Worm (Caenorhabditis elegans) whole organism, young adult: ENCODE data around the gene K10B3.1.

ENCODE experiments used
- B0019.2 ChIP-seq: fragments of 200-800 bp; sonication (Bioruptor generic); conservative IDR thresholded peaks from 2 replicates; pipeline ENCODE4 v1.3.6; 2022; ENCODE audit warnings: missing genetic modification reagents, missing genetic modification characterization, missing compliant biosample characterization
- B0035.1 ChIP-seq: sonication (generic microtip); optimal IDR thresholded peaks from 2 replicates; lab custom pipeline; 2016; ENCODE audit warnings: missing genetic modification characterization, mild to moderate bottlenecking, missing compliant biosample characterization, missing genotype, missing genetic modification reagents
- B0336.3 ChIP-seq: fragments of 200-800 bp; sonication (Bioruptor generic); IDR thresholded peaks from 2 replicates; pipeline ENCODE4 v1.3.6; 2022; ENCODE audit warnings: missing genetic modification characterization, missing compliant biosample characterization
- C17E4.6 ChIP-seq: fragments of 200-800 bp; sonication (Bioruptor generic); IDR thresholded peaks from 2 replicates; pipeline ENCODE4 v1.3.6; 2022; ENCODE audit warnings: missing genetic modification reagents, missing genetic modification characterization, missing compliant biosample characterization
- F37B4.10 ChIP-seq: fragments of 200-800 bp; sonication (Bioruptor generic); IDR thresholded peaks from 2 replicates; pipeline ENCODE4 v1.3.6; 2022; ENCODE audit warnings: missing genetic modification characterization, missing compliant biosample characterization
- F55B11.4 ChIP-seq: sonication (generic microtip); optimal IDR thresholded peaks from 2 replicates; lab custom pipeline; 2016; ENCODE audit warnings: missing compliant biosample characterization, missing genetic modification characterization, borderline replicate concordance; ENCODE audit not compliant: insufficient read depth
- F57C9.4 ChIP-seq: sonication (generic microtip); optimal IDR thresholded peaks from 2 replicates; lab custom pipeline; 2017; ENCODE audit warnings: mild to moderate bottlenecking, missing genetic modification characterization, missing compliant biosample characterization
- Y53G8AR.9 ChIP-seq: fragments of 200-800 bp; sonication (Bioruptor generic); conservative IDR thresholded peaks from 2 replicates; pipeline ENCODE4 v1.3.6; 2022; ENCODE audit warnings: missing genetic modification reagents, missing genetic modification characterization, missing compliant biosample characterization
- Y79H2A.3 ChIP-seq: fragments of 200-800 bp; sonication (Bioruptor generic); conservative IDR thresholded peaks from 2 replicates; pipeline ENCODE4 v1.3.6; 2022; ENCODE audit warnings: missing genetic modification reagents, missing genetic modification characterization, missing compliant biosample characterization
- Y95B8A.8 ChIP-seq: fragments of 200-800 bp; sonication (Bioruptor generic); IDR thresholded peaks from 2 replicates; pipeline ENCODE4 v1.3.6; 2022; ENCODE audit warnings: missing genetic modification reagents, missing genetic modification characterization, missing compliant biosample characterization
- aptf-2 ChIP-seq: fragments of 200-800 bp; sonication (Bioruptor generic); conservative IDR thresholded peaks from 2 replicates; pipeline ENCODE4 v1.3.6; 2022; ENCODE audit warnings: missing genetic modification reagents, missing genetic modification characterization, missing compliant biosample characterization
- athp-1 ChIP-seq: sonication (generic microtip); optimal IDR thresholded peaks from 2 replicates; lab custom pipeline; 2017; ENCODE audit warnings: mild to moderate bottlenecking, missing genetic modification characterization, missing compliant biosample characterization
- attf-6 ChIP-seq: fragments of 200-800 bp; sonication (Bioruptor generic); IDR thresholded peaks from 2 replicates; pipeline ENCODE4 v1.3.6; 2022; ENCODE audit warnings: missing genetic modification reagents, missing genetic modification characterization, missing compliant biosample characterization
- chd-7 ChIP-seq: sonication (generic microtip); optimal IDR thresholded peaks from 2 replicates; lab custom pipeline; 2016; ENCODE audit warnings: mild to moderate bottlenecking, missing genetic modification characterization, moderate library complexity, missing compliant biosample characterization
- dpff-1 ChIP-seq: sonication (generic microtip); optimal IDR thresholded peaks from 2 replicates; lab custom pipeline; 2017; ENCODE audit warnings: mild to moderate bottlenecking, missing genetic modification characterization, missing compliant biosample characterization
- dpl-1 ChIP-seq: fragments of 150-350 bp; optimal IDR thresholded peaks from 2 replicates; lab custom pipeline; 2014; ENCODE audit warnings: missing biosample characterization, missing genetic modification reagents, missing genetic modification characterization
- egl-18 ChIP-seq: fragments of 200-800 bp; sonication (Bioruptor generic); IDR thresholded peaks from 2 replicates; pipeline ENCODE4 v1.3.6; 2022; ENCODE audit warnings: missing genetic modification reagents, missing genetic modification characterization, missing compliant biosample characterization
- egl-44 ChIP-seq: fragments of 200-800 bp; sonication (Bioruptor generic); IDR thresholded peaks from 2 replicates; pipeline ENCODE4 v1.3.6; 2022; ENCODE audit warnings: missing genetic modification reagents, missing genetic modification characterization, missing compliant biosample characterization
- egrh-3 ChIP-seq: fragments of 200-800 bp; sonication (Bioruptor generic); IDR thresholded peaks from 2 replicates; pipeline ENCODE4 v1.3.6; 2022; ENCODE audit warnings: missing genetic modification reagents, missing genetic modification characterization, missing compliant biosample characterization
- ekl-4 ChIP-seq: fragments of 200-800 bp; sonication (Bioruptor generic); IDR thresholded peaks from 2 replicates; pipeline ENCODE4 v1.3.6; 2022; ENCODE audit warnings: missing genetic modification reagents, missing genetic modification characterization, missing compliant biosample characterization
- fkh-3 ChIP-seq: sonication (generic microtip); optimal IDR thresholded peaks from 2 replicates; lab custom pipeline; 2016; ENCODE audit warnings: mild to moderate bottlenecking, missing genetic modification characterization, missing compliant biosample characterization
- gei-17 ChIP-seq: fragments of 200-800 bp; sonication (Bioruptor generic); optimal IDR thresholded peaks from 2 replicates; lab custom pipeline; 2018; ENCODE audit warnings: mild to moderate bottlenecking, missing genetic modification characterization, missing compliant biosample characterization
- hlh-12 ChIP-seq: sonication (generic microtip); optimal IDR thresholded peaks from 2 replicates; lab custom pipeline; 2016; ENCODE audit warnings: missing genetic modification characterization, missing compliant biosample characterization
- hlh-26 ChIP-seq: fragments of 200-800 bp; sonication (Bioruptor generic); conservative IDR thresholded peaks from 2 replicates; pipeline ENCODE4 v1.3.6; 2022; ENCODE audit warnings: missing genetic modification reagents, missing genetic modification characterization, missing compliant biosample characterization
- hmg-1.2 ChIP-seq: fragments of 200-800 bp; sonication (Bioruptor generic); IDR thresholded peaks from 2 replicates; pipeline ENCODE4 v1.3.6; 2022; ENCODE audit warnings: missing genetic modification reagents, missing genetic modification characterization, missing compliant biosample characterization
- lin-26 ChIP-seq: fragments of 200-800 bp; sonication (Bioruptor generic); IDR thresholded peaks from 2 replicates; pipeline ENCODE4 v1.3.6; 2022; ENCODE audit warnings: missing genetic modification reagents, missing genetic modification characterization, missing compliant biosample characterization
- lin-35 ChIP-seq, 3 experiments: fragments of 150-350 bp in 2 of 3; sonication (generic microtip) in 1 of 3; optimal IDR thresholded peaks; 2 replicates each; lab custom pipeline; 2014 to 2018; ENCODE audit warnings: missing biosample characterization in 3 of 3, missing genetic modification characterization in 3 of 3, missing genetic modification reagents in 3 of 3
- lsl-1 ChIP-seq: fragments of 200-800 bp; sonication (Bioruptor generic); optimal IDR thresholded peaks from 2 replicates; lab custom pipeline; 2018; ENCODE audit warnings: mild to moderate bottlenecking, missing genetic modification characterization, moderate library complexity, missing compliant biosample characterization
- lsy-27 ChIP-seq: sonication (generic microtip); optimal IDR thresholded peaks from 2 replicates; lab custom pipeline; 2017; ENCODE audit warnings: missing genetic modification characterization, mild to moderate bottlenecking, missing compliant biosample characterization, antibody characterized with exemption, missing genotype, borderline replicate concordance; ENCODE audit not compliant: insufficient read depth
- madf-10 ChIP-seq: sonication (generic microtip); optimal IDR thresholded peaks from 2 replicates; lab custom pipeline; 2016; ENCODE audit warnings: mild to moderate bottlenecking, missing genetic modification characterization, missing compliant biosample characterization
- mxl-1 ChIP-seq: sonication (generic microtip); optimal IDR thresholded peaks from 2 replicates; lab custom pipeline; 2016; ENCODE audit warnings: missing genetic modification characterization, missing compliant biosample characterization
- nfya-2 ChIP-seq: fragments of 200-800 bp; sonication (Bioruptor generic); IDR thresholded peaks from 2 replicates; pipeline ENCODE4 v1.3.6; 2022; ENCODE audit warnings: missing genetic modification reagents, missing genetic modification characterization, missing compliant biosample characterization
- nfyb-1 ChIP-seq: fragments of 200-800 bp; sonication (Bioruptor generic); IDR thresholded peaks from 2 replicates; pipeline ENCODE4 v1.3.6; 2022; ENCODE audit warnings: missing genetic modification reagents, missing genetic modification characterization, missing compliant biosample characterization
- nhr-179 ChIP-seq: sonication (generic microtip); optimal IDR thresholded peaks from 2 replicates; lab custom pipeline; 2016; ENCODE audit warnings: mild to moderate bottlenecking, missing genetic modification characterization, missing compliant biosample characterization
- pha-4 ChIP-seq: fragments of 150-350 bp; sonication (generic microtip); optimal IDR thresholded peaks from 2 replicates; lab custom pipeline; 2014; ENCODE audit warnings: missing biosample characterization, missing genetic modification reagents, missing genetic modification characterization
- repo-1 ChIP-seq: sonication (generic microtip); optimal IDR thresholded peaks from 2 replicates; lab custom pipeline; 2017; ENCODE audit warnings: mild to moderate bottlenecking, missing genetic modification characterization, missing compliant biosample characterization
- sdz-38 ChIP-seq: sonication (generic microtip); optimal IDR thresholded peaks from 2 replicates; lab custom pipeline; 2016; ENCODE audit warnings: missing genotype, missing genetic modification characterization, missing compliant biosample characterization
- snpc-1.1 ChIP-seq: sonication (generic microtip); optimal IDR thresholded peaks from 2 replicates; lab custom pipeline; 2017; ENCODE audit warnings: missing genetic modification characterization, mild to moderate bottlenecking, missing compliant biosample characterization, antibody characterized with exemption, moderate library complexity, missing genotype, missing genetic modification reagents; ENCODE audit not compliant: insufficient read depth
- snpc-1.3 ChIP-seq: sonication (generic microtip); optimal IDR thresholded peaks from 2 replicates; lab custom pipeline; 2017; ENCODE audit warnings: missing genetic modification characterization, mild to moderate bottlenecking, missing compliant biosample characterization, antibody characterized with exemption, moderate library complexity, missing genotype, missing genetic modification reagents; ENCODE audit not compliant: insufficient read depth
- snpc-3.4 ChIP-seq: sonication (generic microtip); optimal IDR thresholded peaks from 2 replicates; lab custom pipeline; 2017; ENCODE audit warnings: missing genetic modification characterization, mild to moderate bottlenecking, missing compliant biosample characterization, antibody characterized with exemption, moderate library complexity, missing genotype, missing genetic modification reagents
- somi-1 ChIP-seq: fragments of 200-800 bp; sonication (Bioruptor generic); optimal IDR thresholded peaks from 2 replicates; lab custom pipeline; 2018; ENCODE audit warnings: mild to moderate bottlenecking, missing genetic modification characterization, missing compliant biosample characterization
- unc-130 ChIP-seq: sonication (generic microtip); optimal IDR thresholded peaks from 2 replicates; lab custom pipeline; 2016; ENCODE audit warnings: missing genetic modification reagents, missing genetic modification characterization, missing compliant biosample characterization
- zfh-2 ChIP-seq: fragments of 200-800 bp; sonication (Bioruptor generic); conservative IDR thresholded peaks from 2 replicates; pipeline ENCODE4 v1.3.6; 2022; ENCODE audit warnings: missing genetic modification reagents, missing genetic modification characterization, missing compliant biosample characterization
- ztf-22 ChIP-seq: fragments of 200-800 bp; sonication (Bioruptor generic); optimal IDR thresholded peaks from 2 replicates; lab custom pipeline; 2018; ENCODE audit warnings: mild to moderate bottlenecking, missing genetic modification characterization, moderate library complexity, missing compliant biosample characterization
- ztf-25 ChIP-seq: fragments of 200-800 bp; sonication (Bioruptor generic); IDR thresholded peaks from 2 replicates; pipeline ENCODE4 v1.3.6; 2022; ENCODE audit warnings: missing genetic modification reagents, missing genetic modification characterization, missing compliant biosample characterization
- ztf-6 ChIP-seq: fragments of 200-800 bp; sonication (Bioruptor generic); IDR thresholded peaks from 2 replicates; pipeline ENCODE4 v1.3.6; 2022; ENCODE audit warnings: missing genetic modification reagents, missing genetic modification characterization, missing compliant biosample characterization

The K10B3.1 gene

ce11 chrX:3094304-3094703 is 41.0 kb upstream of the K10B3.1 start, which contains the start of gene wrt-2:
TSS of gene wrt-2 (minus strand) at chrX:3094349.
- TF ChIP-seq sdz-38 (tag; lab: Kevin White, UChicago) (no peak), ekl-4 (no peak), zfh-2 (peak; percentile 60)

DNA sequence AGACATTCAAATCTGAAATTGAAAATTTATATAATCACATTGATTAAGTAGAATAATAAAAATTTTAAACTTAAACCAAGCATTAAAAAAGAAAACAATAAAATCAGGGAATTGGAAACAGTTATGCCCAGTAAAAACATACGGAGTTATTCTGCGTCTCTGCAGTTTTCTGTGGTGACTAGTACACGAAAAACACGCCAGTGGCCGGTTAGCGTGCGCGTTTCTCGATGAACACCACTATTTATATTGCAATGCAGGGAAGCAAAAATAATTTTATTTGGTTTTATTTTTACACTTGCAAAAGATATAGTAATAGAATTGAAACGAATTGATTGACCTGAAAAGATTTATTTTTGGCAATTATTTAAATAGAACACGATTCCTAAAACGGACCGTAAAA is 35.5 kb upstream of the K10B3.1 start, which contains the start of gene sec-3:
sec-3 (minus strand) TSS at position 21 of the 400 bp plus-strand sequence.
- peak; percentile 63 for TF ChIP-seq chd-7 (tag; lab: Kevin White, UChicago)
- TF ChIP-seq lin-35 (GFP tag; optimal IDR thresholded peaks at IDR 0.05; lab: Kevin White, UChicago): peak in 1 of 3 experiments; percentile 85
- TF ChIP-seq attf-6 (GFP tag; lab: Robert Waterston, UW): no peak
- no peak for TF ChIP-seq aptf-2
- TF ChIP-seq egrh-3 (GFP tag; lab: Robert Waterston, UW): no peak
- peak; percentile 3 for TF ChIP-seq ztf-22
- no peak for TF ChIP-seq mxl-1
- TF ChIP-seq B0336.3: peak; percentile 58
- TF ChIP-seq C17E4.6 (GFP tag; lab: Robert Waterston, UW): no peak
- TF ChIP-seq fkh-3: no peak
- peak; percentile 59; the same call in 1 of the 2 replicates for TF ChIP-seq nfyb-1 (GFP tag; lab: Robert Waterston, UW)
- TF ChIP-seq nhr-179 (tag; lab: Kevin White, UChicago): no peak
- TF ChIP-seq dpff-1: no peak
- no peak for TF ChIP-seq hlh-26 (GFP tag; lab: Robert Waterston, UW)
- no peak for TF ChIP-seq athp-1 (tag; lab: Kevin White, UChicago)
- TF ChIP-seq F55B11.4: no peak
- no peak for TF ChIP-seq snpc-1.1
- no peak for TF ChIP-seq snpc-1.3 (tag; lab: Kevin White, UChicago)
- TF ChIP-seq egl-44 (GFP tag; lab: Robert Waterston, UW): no peak
- TF ChIP-seq gei-17 (GFP tag; lab: Kevin White, UChicago): peak; percentile 51
- TF ChIP-seq unc-130: no peak
- TF ChIP-seq B0019.2 (GFP tag; lab: Robert Waterston, UW): no peak
- TF ChIP-seq Y53G8AR.9: peak; percentile 79; the same call in 1 of the 2 replicates
- TF ChIP-seq dpl-1 (GFP tag; lab: Kevin White, UChicago): peak; percentile 14
- peak; percentile 23; the same call in 1 of the 2 replicates for TF ChIP-seq lin-26 (GFP tag; lab: Robert Waterston, UW)
- TF ChIP-seq egl-18 (GFP tag; lab: Robert Waterston, UW): no peak
- no peak for TF ChIP-seq ztf-6
- no peak for TF ChIP-seq lsy-27 (tag; lab: Kevin White, UChicago)
- TF ChIP-seq F37B4.10 (GFP tag; lab: Robert Waterston, UW): no peak
- TF ChIP-seq madf-10: peak; percentile 52
- TF ChIP-seq repo-1 (tag; lab: Kevin White, UChicago): peak; percentile 85
- peak; percentile 35 for TF ChIP-seq somi-1 (GFP tag; lab: Kevin White, UChicago)
- peak; percentile 69 for TF ChIP-seq pha-4 (tag; lab: Kevin White, UChicago)
- no peak for TF ChIP-seq F57C9.4
- TF ChIP-seq Y95B8A.8: no peak
- no peak for TF ChIP-seq nfya-2
- TF ChIP-seq hmg-1.2: peak; percentile 90
- no peak for TF ChIP-seq sdz-38 (tag; lab: Kevin White, UChicago)
- 0 out of 2 replicates have a peak, but pooled peaks have one; percentile 34 for TF ChIP-seq zfh-2
- no peak for TF ChIP-seq hlh-12 (tag; lab: Kevin White, UChicago)
- TF ChIP-seq lsl-1 (GFP tag; lab: Kevin White, UChicago): no peak
- no peak for TF ChIP-seq ztf-25 (GFP tag; lab: Robert Waterston, UW)
- peak; percentile 9 for TF ChIP-seq snpc-3.4 (tag; lab: Kevin White, UChicago)
- TF ChIP-seq Y79H2A.3 (GFP tag; lab: Robert Waterston, UW): no peak
- TF ChIP-seq B0035.1 (tag; lab: Kevin White, UChicago): no peak
